Fruit fly (Drosophila melanogaster): ENCODE measurements around the gene CG12523.

CG12523 gene

dm6 chr3L:10783015-10783675 lies 17.8 kb upstream of the CG12523 start (continued):
- peak; percentile 62 for TF ChIP-seq CG6813 (GFP tag; optimal IDR thresholded peaks at IDR 0.05)
- no peak for TF ChIP-seq psq (GFP tag; optimal IDR thresholded peaks at IDR 0.05)
- peak; percentile 34 for TF ChIP-seq Side (GFP tag; optimal IDR thresholded peaks at IDR 0.05)
- TF ChIP-seq ind (GFP tag; optimal IDR thresholded peaks at IDR 0.05), result peak; percentile 17
- peak; percentile 33 for TF ChIP-seq CG13775 (GFP tag; optimal IDR thresholded peaks at IDR 0.05)
- TF ChIP-seq so (GFP tag; IDR thresholded peaks at IDR 0.05), result 0 out of 3 replicates have a peak, but pooled peaks have one; percentile 46
- TF ChIP-seq Six4 (GFP tag; optimal IDR thresholded peaks at IDR 0.05), result peak; percentile 74
- no peak; the same call in 1 of the 2 replicates for TF ChIP-seq ssp (GFP tag; IDR thresholded peaks at IDR 0.05)
- peak; percentile 92 for TF ChIP-seq CG17829 (tag; optimal IDR thresholded peaks at IDR 0.05)
- TF ChIP-seq grau (tag; optimal IDR thresholded peaks at IDR 0.05), result peak; percentile 79
- peak; percentile 83 for TF ChIP-seq ara (GFP tag; IDR thresholded peaks at IDR 0.05)
- peak; percentile 10; the same call in 1 of the 3 replicates for TF ChIP-seq CG7357 (GFP tag; IDR thresholded peaks at IDR 0.05)
- TF ChIP-seq Fer2 (tag; optimal IDR thresholded peaks at IDR 0.05), result no peak
- peak; percentile 34 for TF ChIP-seq CG17568 (GFP tag; optimal IDR thresholded peaks at IDR 0.05)
- no peak for TF ChIP-seq CG6854 (GFP tag; optimal IDR thresholded peaks at IDR 0.05)
- TF ChIP-seq CG8478 (optimal IDR thresholded peaks at IDR 0.05), result no peak
- TF ChIP-seq MESR4 (GFP tag; optimal IDR thresholded peaks at IDR 0.05), result no peak
- 0 out of 2 replicates have a peak, but pooled peaks have one; percentile 16 for TF ChIP-seq CG14014 (GFP tag; IDR thresholded peaks at IDR 0.05)
- peak; percentile 81 for TF ChIP-seq gcm (GFP tag; optimal IDR thresholded peaks at IDR 0.05)
- peak; percentile 12 for TF ChIP-seq CG3065 (GFP tag; optimal IDR thresholded peaks at IDR 0.05)
- TF ChIP-seq Atf-2 (GFP tag; optimal IDR thresholded peaks at IDR 0.05), result peak; percentile 2
- TF ChIP-seq CG12219 (GFP tag; optimal IDR thresholded peaks at IDR 0.05), result peak; percentile 46
- no peak for TF ChIP-seq Rfx (GFP tag; IDR thresholded peaks at IDR 0.05)
- peak; percentile 58 for TF ChIP-seq CG10209 (GFP tag; optimal IDR thresholded peaks at IDR 0.05)
- peak; percentile 12 to 57 for TF ChIP-seq chif (GFP tag; optimal IDR thresholded peaks at IDR 0.05)
- TF ChIP-seq CG34376 (GFP tag; optimal IDR thresholded peaks at IDR 0.05), result no peak
- TF ChIP-seq CG8281 (tag; optimal IDR thresholded peaks at IDR 0.05), result peak; percentile 29
- TF ChIP-seq fd96Cb (tag; optimal IDR thresholded peaks at IDR 0.05), result peak; percentile 86
- peak in 1 of 2 experiments; percentile 79 for TF ChIP-seq eve (GFP tag; optimal IDR thresholded peaks at IDR 0.05)
- peak; percentile 57 for TF ChIP-seq onecut (GFP tag; IDR thresholded peaks at IDR 0.05)
- peak; percentile 39 for TF ChIP-seq CG12659 (GFP tag; optimal IDR thresholded peaks at IDR 0.05)
- TF ChIP-seq tna (GFP tag; IDR thresholded peaks at IDR 0.05; ENCODE audit: partially characterized antibody), result no peak
- peak; percentile 71 for TF ChIP-seq CG4820 (GFP tag; optimal IDR thresholded peaks at IDR 0.05)
- peak; percentile 67 for TF ChIP-seq Awh (GFP tag; IDR thresholded peaks at IDR 0.05)
- TF ChIP-seq bsh (GFP tag; optimal IDR thresholded peaks at IDR 0.05), result peak in 1 of 2 experiments; percentile 96
- peak; percentile 94 for TF ChIP-seq CG18262 (tag; optimal IDR thresholded peaks at IDR 0.05)
- TF ChIP-seq seq (GFP tag; IDR thresholded peaks at IDR 0.05), result no peak
- TF ChIP-seq CG11456 (GFP tag; IDR thresholded peaks at IDR 0.05), result no peak
- peak; percentile 90 for TF ChIP-seq gsb-n (tag; optimal IDR thresholded peaks at IDR 0.05)
- no peak for TF ChIP-seq CG6175 (GFP tag; IDR thresholded peaks at IDR 0.05)
- TF ChIP-seq Antp (GFP tag; optimal IDR thresholded peaks at IDR 0.05), result no peak
- peak; percentile 35 for TF ChIP-seq trh (GFP tag; optimal IDR thresholded peaks at IDR 0.05)
- no peak for TF ChIP-seq HLHmδ (GFP tag; optimal IDR thresholded peaks at IDR 0.05)
- TF ChIP-seq peb (GFP tag; IDR thresholded peaks at IDR 0.05), result peak; percentile 58; the same call in 1 of the 2 replicates
- TF ChIP-seq CG6683 (GFP tag; optimal IDR thresholded peaks at IDR 0.05), result no peak
- peak; percentile 80 for TF ChIP-seq CG6689 (GFP tag; IDR thresholded peaks at IDR 0.05)
- TF ChIP-seq CG7987 (GFP tag; optimal IDR thresholded peaks at IDR 0.05), result no peak
- no peak for TF ChIP-seq br (optimal IDR thresholded peaks at IDR 0.05)
- no peak for TF ChIP-seq CG15479 (GFP tag; optimal IDR thresholded peaks at IDR 0.05)
- peak; percentile 81 for TF ChIP-seq CG4424 (GFP tag; optimal IDR thresholded peaks at IDR 0.05)
